Worm (Caenorhabditis elegans): ENCODE results near the gene srbc-10.
"Not testable (repeated sequence)": the region's sequence is repeated elsewhere in the genome, so short reads cannot be mapped to it uniquely, and the experiment has no call there.

The srbc-10 gene

ce11 chrV:7464696-7465095 lies 28.1 kb downstream of the srbc-10 start, which contains the start of gene srh-89:
TSS of gene srh-89 (minus strand) at chrV:7464796.
- TF ChIP-seq W03F9.2 (tag; optimal IDR thresholded peaks at IDR 0.05) (no peak), dao-5 (tag; optimal IDR thresholded peaks at IDR 0.05) (no peak), him-1 (tag; optimal IDR thresholded peaks at IDR 0.05) (no peak)

- TF ChIP-seq W03F9.2 (tag; optimal IDR thresholded peaks at IDR 0.05) (no peak), dao-5 (tag; optimal IDR thresholded peaks at IDR 0.05) (no peak), him-1 (tag; optimal IDR thresholded peaks at IDR 0.05) (no peak)
Measured at ce11 chrV:7460898-7461297, 31.9 kb downstream of the srbc-10 start, which contains the start of gene srh-92. TSS of gene srh-92 (minus strand) at chrV:7460998.

ce11 chrV:7455008-7455407 lies 37.8 kb downstream of the srbc-10 start, which contains the start of gene F25E5.2:
TSS of gene F25E5.2 (plus strand) at chrV:7455308.
- TF ChIP-seq dao-5 (tag; optimal IDR thresholded peaks at IDR 0.05): no peak
- TF ChIP-seq him-1 (tag; optimal IDR thresholded peaks at IDR 0.05): no peak
- TF ChIP-seq W03F9.2 (tag; optimal IDR thresholded peaks at IDR 0.05): no peak

DNA sequence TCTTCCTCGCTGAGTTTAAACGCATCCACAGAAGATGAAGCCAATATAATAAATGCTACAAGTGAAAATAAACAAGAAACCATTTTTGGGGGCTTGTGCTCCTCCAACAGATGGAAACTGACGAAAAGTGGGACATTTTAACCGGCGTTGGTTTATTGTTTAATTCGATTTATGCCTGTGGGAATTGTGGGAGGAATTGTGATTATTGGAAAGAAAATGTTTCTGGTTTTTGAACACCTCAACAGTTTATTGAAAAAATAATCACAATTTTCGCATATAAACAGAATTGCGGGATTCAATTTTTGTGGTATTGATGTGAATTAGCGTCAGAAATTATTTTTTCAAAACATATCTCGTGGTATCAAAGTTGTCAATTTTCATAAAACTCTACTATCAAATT lies 38.6 kb downstream of the srbc-10 start, which contains the start of gene try-8:
Gene try-8, minus strand, starts transcription at position 101 of the 400 bp plus-strand sequence.
- TF ChIP-seq W03F9.2 (tag; optimal IDR thresholded peaks at IDR 0.05) (no peak), dao-5 (tag; optimal IDR thresholded peaks at IDR 0.05) (no peak), him-1 (tag; optimal IDR thresholded peaks at IDR 0.05) (no peak)

ce11 chrV:7451421-7451820 lies 41.4 kb downstream of the srbc-10 start, which contains the start of gene try-11:
TSS of gene try-11 (plus strand) at chrV:7451721.
- TF ChIP-seq W03F9.2 (tag; optimal IDR thresholded peaks at IDR 0.05) (no peak), him-1 (tag; optimal IDR thresholded peaks at IDR 0.05) (no peak), dao-5 (tag; optimal IDR thresholded peaks at IDR 0.05) (no peak)

ce11 chrV:7449303-7449827 lies 43.5 kb downstream of the srbc-10 start, which contains the start of gene try-12:
TSS of gene try-12 (plus strand) at chrV:7449353.
- no peak for TF ChIP-seq W03F9.2 (tag; optimal IDR thresholded peaks at IDR 0.05)
- no peak for TF ChIP-seq dao-5 (tag; optimal IDR thresholded peaks at IDR 0.05)

DNA sequence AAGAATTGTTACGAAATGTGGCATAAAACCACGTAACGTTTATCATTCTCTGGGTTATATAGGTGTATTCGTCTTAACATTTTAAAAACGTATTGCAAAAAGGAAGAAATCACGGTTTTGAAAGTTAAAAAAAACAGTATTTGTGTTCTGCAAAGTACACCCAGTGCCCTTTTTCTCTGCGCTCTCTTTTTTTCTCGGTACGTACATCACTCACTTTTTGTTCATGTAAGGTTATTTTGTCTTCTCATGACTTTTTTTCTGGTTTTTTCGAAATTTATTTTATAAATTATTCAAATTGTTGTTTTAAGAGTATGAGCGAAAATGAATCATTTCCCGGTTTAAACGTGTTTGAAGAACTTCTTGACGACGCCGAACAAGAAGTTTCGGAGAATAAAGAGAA lies 45.9 kb downstream of the srbc-10 start, which contains the start of gene F25E5.5:
Gene F25E5.5, plus strand, starts transcription at position 301 of the 400 bp plus-strand sequence.
- TF ChIP-seq him-1 (tag; optimal IDR thresholded peaks at IDR 0.05) (no peak), dao-5 (tag; optimal IDR thresholded peaks at IDR 0.05) (no peak), W03F9.2 (tag; optimal IDR thresholded peaks at IDR 0.05) (no peak)

- not testable (repeated sequence) for TF ChIP-seq W03F9.2, him-1, dao-5 (tag; optimal IDR thresholded peaks at IDR 0.05)
Measured at ce11 chrV:7444331-7444730, 48.5 kb downstream of the srbc-10 start, which contains the start of gene nhr-141. TSS of gene nhr-141 (plus strand) at chrV:7444661.
